Worm (Caenorhabditis elegans) whole organism, young adult: Measurements from ENCODE around the gene F09F9.5.

Experiments
- B0336.3 ChIP-seq: fragments of 200-800 bp; sonication (Bioruptor generic); IDR thresholded peaks from 2 replicates; pipeline ENCODE4 v1.3.6; 2022; ENCODE audit warnings: missing genetic modification characterization, missing compliant biosample characterization
- C17E4.6 ChIP-seq: fragments of 200-800 bp; sonication (Bioruptor generic); IDR thresholded peaks from 2 replicates; pipeline ENCODE4 v1.3.6; 2022; ENCODE audit warnings: missing genetic modification reagents, missing genetic modification characterization, missing compliant biosample characterization
- D2030.7 ChIP-seq: fragments of 200-800 bp; sonication (Bioruptor generic); IDR thresholded peaks from 2 replicates; pipeline ENCODE4 v1.3.6; 2022; ENCODE audit warnings: missing genetic modification reagents, missing genetic modification characterization, missing compliant biosample characterization
- F33H1.4 ChIP-seq: fragments of 200-800 bp; sonication (Bioruptor generic); IDR thresholded peaks from 2 replicates; pipeline ENCODE4 v1.3.6; 2022; ENCODE audit warnings: missing genetic modification reagents, missing genetic modification characterization, missing compliant biosample characterization
- F37B4.10 ChIP-seq: fragments of 200-800 bp; sonication (Bioruptor generic); IDR thresholded peaks from 2 replicates; pipeline ENCODE4 v1.3.6; 2022; ENCODE audit warnings: missing genetic modification characterization, missing compliant biosample characterization
- F39B2.1 ChIP-seq: fragments of 200-800 bp; sonication (Bioruptor generic); IDR thresholded peaks from 2 replicates; pipeline ENCODE4 v1.3.6; 2022; ENCODE audit warnings: missing genetic modification reagents, missing genetic modification characterization, missing compliant biosample characterization
- F49E8.2 ChIP-seq: sonication (generic microtip); optimal IDR thresholded peaks from 3 replicates; lab custom pipeline; 2017; ENCODE audit warnings: missing genetic modification characterization, mild to moderate bottlenecking, missing compliant biosample characterization, antibody characterized with exemption, moderate library complexity; ENCODE audit not compliant: insufficient read depth
- Y56A3A.18 ChIP-seq: fragments of 200-800 bp; sonication (Bioruptor generic); IDR thresholded peaks from 2 replicates; pipeline ENCODE4 v1.3.6; 2022; ENCODE audit warnings: missing genetic modification reagents, missing genetic modification characterization, missing compliant biosample characterization
- Y67H2A.10 ChIP-seq: fragments of 200-800 bp; sonication (Bioruptor generic); conservative IDR thresholded peaks from 2 replicates; pipeline ENCODE4 v1.3.6; 2022; ENCODE audit warnings: missing genetic modification reagents, missing genetic modification characterization, missing compliant biosample characterization
- Y95B8A.8 ChIP-seq: fragments of 200-800 bp; sonication (Bioruptor generic); IDR thresholded peaks from 2 replicates; pipeline ENCODE4 v1.3.6; 2022; ENCODE audit warnings: missing genetic modification reagents, missing genetic modification characterization, missing compliant biosample characterization
- ama-1 ChIP-seq, 3 experiments: fragments of 150-350 bp in 1 of 3; sonication (generic microtip) in 2 of 3; optimal IDR thresholded peaks; 2 replicates each; lab custom pipeline; 2014 to 2018; ENCODE audit warnings: missing biosample characterization in 2 of 3, missing genetic modification characterization in 2 of 3, missing genetic modification reagents in 2 of 3
- attf-3 ChIP-seq: fragments of 200-800 bp; sonication (Bioruptor generic); conservative IDR thresholded peaks from 2 replicates; pipeline ENCODE4 v1.3.6; 2022; ENCODE audit warnings: missing genetic modification reagents, missing genetic modification characterization, missing compliant biosample characterization
- cebp-1 ChIP-seq, 2 experiments: fragments of 200-800 bp in 1 of 2; sonication (Bioruptor generic) in 1 of 2; sonication (generic microtip) in 1 of 2; IDR thresholded peaks in 1 of 2; optimal IDR thresholded peaks in 1 of 2; 2 replicates each; pipeline versions ENCODE4 v1.3.6 to Lab custom; 2017 to 2022; ENCODE audit warnings: missing compliant biosample characterization in 2 of 2, missing genetic modification characterization in 2 of 2, mild to moderate bottlenecking in 1 of 2, missing genetic modification reagents in 1 of 2, moderate library complexity in 1 of 2
- ceh-58 ChIP-seq: fragments of 200-800 bp; sonication (Bioruptor generic); IDR thresholded peaks from 2 replicates; pipeline ENCODE4 v1.3.6; 2022; ENCODE audit warnings: missing genetic modification characterization, missing compliant biosample characterization
- ceh-79 ChIP-seq: sonication (generic microtip); optimal IDR thresholded peaks from 2 replicates; lab custom pipeline; 2017; ENCODE audit warnings: mild to moderate bottlenecking, missing genetic modification characterization, missing compliant biosample characterization
- dox-1 ChIP-seq: fragments of 200-800 bp; sonication (Bioruptor generic); IDR thresholded peaks from 2 replicates; pipeline ENCODE4 v1.3.6; 2022; ENCODE audit warnings: missing genetic modification reagents, missing genetic modification characterization, missing compliant biosample characterization
- dpl-1 ChIP-seq: fragments of 150-350 bp; optimal IDR thresholded peaks from 2 replicates; lab custom pipeline; 2014; ENCODE audit warnings: missing biosample characterization, missing genetic modification reagents, missing genetic modification characterization
- fkh-3 ChIP-seq: sonication (generic microtip); optimal IDR thresholded peaks from 2 replicates; lab custom pipeline; 2016; ENCODE audit warnings: mild to moderate bottlenecking, missing genetic modification characterization, missing compliant biosample characterization
- hlh-12 ChIP-seq: sonication (generic microtip); optimal IDR thresholded peaks from 2 replicates; lab custom pipeline; 2016; ENCODE audit warnings: missing genetic modification characterization, missing compliant biosample characterization
- hlh-26 ChIP-seq: fragments of 200-800 bp; sonication (Bioruptor generic); conservative IDR thresholded peaks from 2 replicates; pipeline ENCODE4 v1.3.6; 2022; ENCODE audit warnings: missing genetic modification reagents, missing genetic modification characterization, missing compliant biosample characterization
- lin-40 ChIP-seq: sonication (generic microtip); optimal IDR thresholded peaks from 2 replicates; lab custom pipeline; 2016; ENCODE audit warnings: missing genetic modification characterization, mild to moderate bottlenecking, missing compliant biosample characterization, missing genotype, missing genetic modification reagents
- lir-1 ChIP-seq: fragments of 200-800 bp; sonication (Bioruptor generic); conservative IDR thresholded peaks from 2 replicates; pipeline ENCODE4 v1.3.6; 2022; ENCODE audit warnings: missing genetic modification reagents, missing genetic modification characterization, missing compliant biosample characterization
- madf-6 ChIP-seq: fragments of 200-800 bp; sonication (Bioruptor generic); IDR thresholded peaks from 2 replicates; pipeline ENCODE4 v1.3.6; 2022; ENCODE audit warnings: missing genetic modification reagents, missing genetic modification characterization, missing compliant biosample characterization
- mcd-1 ChIP-seq: fragments of 200-800 bp; sonication (Bioruptor generic); IDR thresholded peaks from 2 replicates; pipeline ENCODE4 v1.3.6; 2022; ENCODE audit warnings: missing genetic modification reagents, missing genetic modification characterization, missing compliant biosample characterization
- mel-28 ChIP-seq: sonication (generic microtip); optimal IDR thresholded peaks from 2 replicates; lab custom pipeline; 2016; ENCODE audit warnings: borderline replicate concordance, mild to moderate bottlenecking, missing genetic modification characterization, missing compliant biosample characterization
- nfya-1 ChIP-seq: sonication (generic microtip); optimal IDR thresholded peaks from 2 replicates; lab custom pipeline; 2017; ENCODE audit warnings: antibody characterized with exemption, missing compliant biosample characterization, missing genetic modification characterization, borderline replicate concordance; ENCODE audit not compliant: insufficient read depth
- nfya-2 ChIP-seq: fragments of 200-800 bp; sonication (Bioruptor generic); IDR thresholded peaks from 2 replicates; pipeline ENCODE4 v1.3.6; 2022; ENCODE audit warnings: missing genetic modification reagents, missing genetic modification characterization, missing compliant biosample characterization
- nhr-179 ChIP-seq: sonication (generic microtip); optimal IDR thresholded peaks from 2 replicates; lab custom pipeline; 2016; ENCODE audit warnings: mild to moderate bottlenecking, missing genetic modification characterization, missing compliant biosample characterization
- nhr-27 ChIP-seq: fragments of 200-800 bp; sonication (Bioruptor generic); optimal IDR thresholded peaks from 2 replicates; lab custom pipeline; 2018; ENCODE audit warnings: mild to moderate bottlenecking, missing genetic modification characterization, moderate library complexity, missing compliant biosample characterization
- nhr-80 ChIP-seq: sonication (generic microtip); optimal IDR thresholded peaks from 2 replicates; lab custom pipeline; 2016; ENCODE audit warnings: missing genetic modification characterization, missing compliant biosample characterization
- pha-4 ChIP-seq: fragments of 150-350 bp; sonication (generic microtip); optimal IDR thresholded peaks from 2 replicates; lab custom pipeline; 2014; ENCODE audit warnings: missing biosample characterization, missing genetic modification reagents, missing genetic modification characterization
- rcor-1 ChIP-seq: fragments of 200-800 bp; sonication (Bioruptor generic); IDR thresholded peaks from 2 replicates; pipeline ENCODE4 v1.3.6; 2022; ENCODE audit warnings: missing genetic modification reagents, missing genetic modification characterization, missing compliant biosample characterization
- rec-8 ChIP-seq, 2 experiments: sonication (generic microtip); optimal IDR thresholded peaks; 2 replicates each; lab custom pipeline; 2016; ENCODE audit warnings: mild to moderate bottlenecking in 2 of 2, missing genetic modification characterization in 2 of 2, missing genetic modification reagents in 2 of 2, missing genotype in 2 of 2, missing biosample characterization in 1 of 2, missing compliant biosample characterization in 1 of 2, moderate library complexity in 1 of 2
- rpc-1 ChIP-seq, 2 experiments: fragments of 150-350 bp in 1 of 2; sonication (generic microtip) in 1 of 2; optimal IDR thresholded peaks; 2 replicates each; lab custom pipeline; 2014 to 2018; ENCODE audit warnings: missing biosample characterization in 1 of 2, missing genetic modification characterization in 1 of 2, missing genetic modification reagents in 1 of 2, missing genotype in 1 of 2
- snpc-1.1 ChIP-seq: sonication (generic microtip); optimal IDR thresholded peaks from 2 replicates; lab custom pipeline; 2017; ENCODE audit warnings: missing genetic modification characterization, mild to moderate bottlenecking, missing compliant biosample characterization, antibody characterized with exemption, moderate library complexity, missing genotype, missing genetic modification reagents; ENCODE audit not compliant: insufficient read depth
- snpc-1.3 ChIP-seq: sonication (generic microtip); optimal IDR thresholded peaks from 2 replicates; lab custom pipeline; 2017; ENCODE audit warnings: missing genetic modification characterization, mild to moderate bottlenecking, missing compliant biosample characterization, antibody characterized with exemption, moderate library complexity, missing genotype, missing genetic modification reagents; ENCODE audit not compliant: insufficient read depth
- somi-1 ChIP-seq: fragments of 200-800 bp; sonication (Bioruptor generic); optimal IDR thresholded peaks from 2 replicates; lab custom pipeline; 2018; ENCODE audit warnings: mild to moderate bottlenecking, missing genetic modification characterization, missing compliant biosample characterization
- sptf-2 ChIP-seq: fragments of 200-800 bp; sonication (Bioruptor generic); optimal IDR thresholded peaks from 2 replicates; lab custom pipeline; 2018; ENCODE audit warnings: mild to moderate bottlenecking, missing genetic modification characterization, missing compliant biosample characterization
- tbx-9 ChIP-seq: sonication (generic microtip); optimal IDR thresholded peaks from 2 replicates; lab custom pipeline; 2016; ENCODE audit warnings: borderline replicate concordance, missing genetic modification characterization, inconsistent platforms, missing compliant biosample characterization
- unc-130 ChIP-seq: sonication (generic microtip); optimal IDR thresholded peaks from 2 replicates; lab custom pipeline; 2016; ENCODE audit warnings: missing genetic modification reagents, missing genetic modification characterization, missing compliant biosample characterization
- xnd-1 ChIP-seq: sonication (generic microtip); optimal IDR thresholded peaks from 2 replicates; lab custom pipeline; 2016; ENCODE audit warnings: missing genotype, missing genetic modification reagents, missing genetic modification characterization, missing compliant biosample characterization
- zim-3 ChIP-seq: sonication (generic microtip); optimal IDR thresholded peaks from 2 replicates; lab custom pipeline; 2017; ENCODE audit warnings: mild to moderate bottlenecking, missing genetic modification characterization, moderate library complexity, missing compliant biosample characterization
- ztf-22 ChIP-seq: fragments of 200-800 bp; sonication (Bioruptor generic); optimal IDR thresholded peaks from 2 replicates; lab custom pipeline; 2018; ENCODE audit warnings: mild to moderate bottlenecking, missing genetic modification characterization, moderate library complexity, missing compliant biosample characterization
- ztf-26 ChIP-seq: sonication (generic microtip); optimal IDR thresholded peaks from 2 replicates; lab custom pipeline; 2017; ENCODE audit warnings: missing genetic modification characterization, missing compliant biosample characterization
- ztf-28 ChIP-seq: fragments of 200-800 bp; sonication (Bioruptor generic); IDR thresholded peaks from 2 replicates; pipeline ENCODE4 v1.3.6; 2022; ENCODE audit warnings: missing genetic modification reagents, missing genetic modification characterization, missing compliant biosample characterization
- ztf-6 ChIP-seq: fragments of 200-800 bp; sonication (Bioruptor generic); IDR thresholded peaks from 2 replicates; pipeline ENCODE4 v1.3.6; 2022; ENCODE audit warnings: missing genetic modification reagents, missing genetic modification characterization, missing compliant biosample characterization

F09F9.5 gene

ce11 chrX:4140755-4141417 lies 23.2 kb downstream of the F09F9.5 start (continued):
- no peak for TF ChIP-seq nfya-2 (GFP tag; lab: Robert Waterston, UW)
- TF ChIP-seq F39B2.1 = no peak
- TF ChIP-seq F37B4.10 = no peak
- peak; percentile 50 for TF ChIP-seq nhr-80
- peak; percentile 11 for TF ChIP-seq lin-40 (tag; lab: Kevin White, UChicago)
- no peak for TF ChIP-seq F33H1.4 (GFP tag; lab: Robert Waterston, UW)
- TF ChIP-seq zim-3 (tag; lab: Kevin White, UChicago) = peak; percentile 2
- TF ChIP-seq fkh-3 (tag; lab: Kevin White, UChicago) = no peak
- TF ChIP-seq Y67H2A.10 = no peak
- TF ChIP-seq D2030.7 (GFP tag; lab: Robert Waterston, UW) = no peak
- TF ChIP-seq ztf-6 (GFP tag; lab: Robert Waterston, UW) = no peak
- TF ChIP-seq cebp-1 (GFP tag; IDR thresholded peaks at IDR 0.05; lab: Robert Waterston, UW) = no peak
- peak; percentile 6 for TF ChIP-seq cebp-1 (tag; optimal IDR thresholded peaks at IDR 0.05; lab: Kevin White, UChicago)
- no peak for TF ChIP-seq rec-8 (tag; optimal IDR thresholded peaks at IDR 0.05; lab: Kevin White, UChicago)
- no peak for TF ChIP-seq madf-6 (GFP tag; lab: Robert Waterston, UW)
- no peak for TF ChIP-seq B0336.3
- TF ChIP-seq nfya-1 (tag; lab: Kevin White, UChicago) = no peak
- no peak for TF ChIP-seq nhr-27 (tag; lab: Kevin White, UChicago)
- TF ChIP-seq ztf-22 (GFP tag; lab: Kevin White, UChicago) = peak; percentile 37
- no peak for TF ChIP-seq tbx-9 (tag; lab: Kevin White, UChicago)
- TF ChIP-seq mcd-1 (GFP tag; lab: Robert Waterston, UW) = no peak
- TF ChIP-seq rcor-1 (GFP tag; lab: Robert Waterston, UW) = no peak
- no peak for TF ChIP-seq mel-28 (tag; lab: Kevin White, UChicago)
- TF ChIP-seq nhr-179 = no peak

ce11 chrX:4142202-4142601 lies 24.5 kb downstream of the F09F9.5 start:
- TF ChIP-seq dox-1 (GFP tag; lab: Robert Waterston, UW) (peak; percentile 71), xnd-1 (tag; lab: Kevin White, UChicago) (no peak), D2030.7 (GFP tag; lab: Robert Waterston, UW) (no peak), pha-4 (tag; lab: Kevin White, UChicago) (no peak), ama-1 (optimal IDR thresholded peaks at IDR 0.05; lab: Kevin White, UChicago) (no peak), ama-1 (GFP tag; optimal IDR thresholded peaks at IDR 0.05; lab: Kevin White, UChicago) (peak in 1 of 2 experiments; percentile 52), ceh-79 (no peak), Y95B8A.8 (no peak), snpc-1.1 (no peak), ceh-58 (GFP tag; lab: Robert Waterston, UW) (no peak), C17E4.6 (GFP tag; lab: Robert Waterston, UW) (no peak), snpc-1.3 (tag; lab: Kevin White, UChicago) (no peak), sptf-2 (no peak), unc-130 (GFP tag; lab: Kevin White, UChicago) (no peak), ztf-26 (tag; lab: Kevin White, UChicago) (peak; percentile 90), attf-3 (GFP tag; lab: Robert Waterston, UW) (no peak), Y56A3A.18 (GFP tag; lab: Robert Waterston, UW) (no peak), lir-1 (no peak), hlh-26 (GFP tag; lab: Robert Waterston, UW) (no peak), ztf-28 (GFP tag; lab: Robert Waterston, UW) (no peak), rpc-1 (optimal IDR thresholded peaks at IDR 0.05; lab: Kevin White, UChicago) (no peak), rpc-1 (tag; optimal IDR thresholded peaks at IDR 0.05; lab: Kevin White, UChicago) (no peak), ztf-6 (GFP tag; lab: Robert Waterston, UW) (no peak), dpl-1 (no peak), somi-1 (peak; percentile 92), nhr-27 (tag; lab: Kevin White, UChicago) (no peak), F49E8.2 (tag; lab: Kevin White, UChicago) (no peak), hlh-12 (tag; lab: Kevin White, UChicago) (no peak)
